Fruit fly (Drosophila melanogaster) whole organism, embryonic: ENCODE data around the gene Ctr1A.

Experiments used
- Atf-2 ChIP-seq: fragments of 200-800 bp; sonication (Bioruptor generic); optimal IDR thresholded peaks from 2 replicates; lab custom pipeline; 2016; ENCODE audit warnings: missing biosample characterization, missing genetic modification characterization
- CG1024 ChIP-seq: fragments of 200-800 bp; sonication (Bioruptor generic); IDR thresholded peaks from 2 replicates; pipeline ENCODE4 v1.3.6; 2022; ENCODE audit warnings: missing biosample characterization, missing genetic modification characterization
- CG10267 ChIP-seq: fragments of 200-800 bp; sonication (Bioruptor generic); optimal IDR thresholded peaks from 2 replicates; lab custom pipeline; 2018; ENCODE audit warnings: missing biosample characterization, mild to moderate bottlenecking, missing genetic modification characterization, moderate library complexity
- CG13296 ChIP-seq: fragments of 200-800 bp; sonication (Bioruptor generic); optimal IDR thresholded peaks from 3 replicates; lab custom pipeline; 2018; ENCODE audit warnings: missing biosample characterization, mild to moderate bottlenecking, missing genetic modification characterization
- CG13624 ChIP-seq: fragments of 200-800 bp; sonication (Bioruptor generic); optimal IDR thresholded peaks from 2 replicates; lab custom pipeline; 2016; ENCODE audit warnings: missing biosample characterization, missing genetic modification characterization
- CG16813 ChIP-seq: fragments of 200-800 bp; sonication (Bioruptor generic); IDR thresholded peaks from 3 replicates; pipeline ENCODE4 v1.3.6; 2022; ENCODE audit warnings: missing biosample characterization, missing genetic modification characterization; ENCODE audit not compliant: partially characterized antibody
- CG17186 ChIP-seq: fragments of 200-800 bp; sonication (Bioruptor generic); optimal IDR thresholded peaks from 3 replicates; lab custom pipeline; 2017; ENCODE audit warnings: missing biosample characterization, missing genetic modification reagents, missing genetic modification characterization
- CG2116 ChIP-seq: fragments of 200-800 bp; sonication (Bioruptor generic); optimal IDR thresholded peaks from 3 replicates; lab custom pipeline; 2018; ENCODE audit warnings: missing biosample characterization, mild to moderate bottlenecking, missing genetic modification characterization
- CG2120 ChIP-seq: fragments of 200-800 bp; sonication (Bioruptor generic); optimal IDR thresholded peaks from 3 replicates; lab custom pipeline; 2016; ENCODE audit warnings: missing biosample characterization, missing genetic modification characterization
- CG2712 ChIP-seq: fragments of 200-800 bp; optimal IDR thresholded peaks from 3 replicates; lab custom pipeline; 2019; ENCODE audit warnings: missing biosample characterization, mild to moderate bottlenecking, missing genetic modification characterization, moderate library complexity
- CG30403 ChIP-seq: fragments of 200-800 bp; sonication (Bioruptor generic); optimal IDR thresholded peaks from 3 replicates; lab custom pipeline; 2016; ENCODE audit warnings: missing biosample characterization, missing genetic modification characterization
- CG3163 ChIP-seq: fragments of 200-800 bp; sonication (Bioruptor generic); optimal IDR thresholded peaks from 3 replicates; lab custom pipeline; 2016; ENCODE audit warnings: missing biosample characterization, missing genetic modification characterization
- CG33213 ChIP-seq: fragments of 200-800 bp; sonication (Bioruptor generic); optimal IDR thresholded peaks from 3 replicates; lab custom pipeline; 2016; ENCODE audit warnings: missing biosample characterization, missing genetic modification characterization
- CG42726 ChIP-seq: fragments of 200-800 bp; sonication (Bioruptor generic); IDR thresholded peaks from 2 replicates; pipeline ENCODE4 v1.3.6; 2022; ENCODE audit warnings: missing biosample characterization, missing genetic modification characterization; ENCODE audit not compliant: partially characterized antibody
- CG4424 ChIP-seq: fragments of 200-800 bp; sonication (Bioruptor generic); optimal IDR thresholded peaks from 3 replicates; lab custom pipeline; 2016; ENCODE audit warnings: missing biosample characterization, missing genetic modification characterization
- CG5180 ChIP-seq: fragments of 200-800 bp; sonication (Bioruptor generic); optimal IDR thresholded peaks from 3 replicates; lab custom pipeline; 2017; ENCODE audit warnings: missing biosample characterization, missing genetic modification characterization, mild to moderate bottlenecking, moderate library complexity, missing genetic modification reagents
- CG6689 ChIP-seq: fragments of 200-800 bp; sonication (Bioruptor generic); IDR thresholded peaks from 2 replicates; pipeline ENCODE4 v1.3.6; 2022; ENCODE audit warnings: missing biosample characterization, missing genetic modification characterization
- CG7372 ChIP-seq: fragments of 200-800 bp; sonication (Bioruptor generic); IDR thresholded peaks from 2 replicates; pipeline ENCODE4 v1.3.6; 2022; ENCODE audit warnings: missing biosample characterization, missing genetic modification characterization
- CG7928 ChIP-seq: fragments of 200-800 bp; sonication (Bioruptor generic); optimal IDR thresholded peaks from 2 replicates; lab custom pipeline; 2017; ENCODE audit warnings: missing biosample characterization, mild to moderate bottlenecking, missing genetic modification characterization
- CG7963 ChIP-seq: fragments of 200-800 bp; sonication (Bioruptor generic); IDR thresholded peaks from 3 replicates; pipeline ENCODE4 v1.3.6; 2022; ENCODE audit warnings: missing biosample characterization, missing genetic modification characterization; ENCODE audit not compliant: partially characterized antibody
- CG8478 ChIP-seq: fragments of >200 bp; optimal IDR thresholded peaks from 2 replicates; lab custom pipeline; 2018
- CG9437 ChIP-seq: fragments of 200-800 bp; sonication (Bioruptor generic); optimal IDR thresholded peaks from 2 replicates; lab custom pipeline; 2018; ENCODE audit warnings: missing biosample characterization, mild to moderate bottlenecking, missing genetic modification characterization
- CG9609 ChIP-seq: fragments of 200-800 bp; sonication (Bioruptor generic); optimal IDR thresholded peaks from 3 replicates; lab custom pipeline; 2016; ENCODE audit warnings: missing biosample characterization, missing genetic modification characterization
- CoRest ChIP-seq: fragments of 200-800 bp; sonication (Bioruptor generic); optimal IDR thresholded peaks from 3 replicates; lab custom pipeline; 2018; ENCODE audit warnings: missing biosample characterization, mild to moderate bottlenecking, missing genetic modification characterization, moderate library complexity
- Doc3 ChIP-seq: fragments of 200-800 bp; sonication (Bioruptor generic); IDR thresholded peaks from 3 replicates; pipeline ENCODE4 v1.3.6; 2022; ENCODE audit warnings: missing biosample characterization, missing genetic modification characterization; ENCODE audit not compliant: partially characterized antibody
- Dp ChIP-seq: fragments of 200-800 bp; sonication (Bioruptor generic); optimal IDR thresholded peaks from 2 replicates; lab custom pipeline; 2018; ENCODE audit warnings: missing biosample characterization, mild to moderate bottlenecking, missing genetic modification characterization, moderate library complexity
- Ets97D ChIP-seq: fragments of 200-800 bp; sonication (Bioruptor generic); optimal IDR thresholded peaks from 3 replicates; lab custom pipeline; 2016; ENCODE audit warnings: missing biosample characterization, missing genetic modification characterization
- Mad ChIP-seq: fragments of 200-800 bp; sonication (Bioruptor generic); optimal IDR thresholded peaks from 2 replicates; lab custom pipeline; 2016; ENCODE audit warnings: missing biosample characterization, missing genetic modification characterization
- Oaz ChIP-seq: fragments of 200-800 bp; sonication (Bioruptor generic); IDR thresholded peaks from 2 replicates; pipeline ENCODE4 v1.3.6; 2022; ENCODE audit warnings: missing biosample characterization, missing genetic modification characterization
- PHDP ChIP-seq: fragments of 200-800 bp; sonication (Bioruptor generic); optimal IDR thresholded peaks from 3 replicates; lab custom pipeline; 2018; ENCODE audit warnings: missing biosample characterization, mild to moderate bottlenecking, missing genetic modification characterization, moderate library complexity
- Rfx ChIP-seq: fragments of 200-800 bp; sonication (Bioruptor generic); IDR thresholded peaks from 2 replicates; pipeline ENCODE4 v1.3.6; 2022; ENCODE audit warnings: missing biosample characterization, missing genetic modification characterization
- Scr ChIP-seq: fragments of 200-800 bp; sonication (Bioruptor generic); IDR thresholded peaks from 2 replicates; pipeline ENCODE4 v1.3.6; 2022; ENCODE audit warnings: missing biosample characterization, missing genetic modification characterization; ENCODE audit not compliant: partially characterized antibody
- Sry-δ ChIP-seq: fragments of 200-800 bp; sonication (Bioruptor generic); optimal IDR thresholded peaks from 2 replicates; lab custom pipeline; 2016; ENCODE audit warnings: missing biosample characterization, missing genetic modification characterization
- chinmo ChIP-seq: fragments of 200-800 bp; sonication (Bioruptor generic); IDR thresholded peaks from 4 replicates; pipeline ENCODE4 v1.3.6; 2022; ENCODE audit warnings: missing biosample characterization, missing genetic modification characterization; ENCODE audit not compliant: partially characterized antibody
- crp ChIP-seq, 2 experiments: fragments of 200-800 bp; sonication (Bioruptor generic); optimal IDR thresholded peaks; 2 replicates in 1 of 2; 3 replicates in 1 of 2; lab custom pipeline; 2017; ENCODE audit warnings: missing biosample characterization in 2 of 2, missing genetic modification characterization in 2 of 2, mild to moderate bottlenecking in 1 of 2, moderate library complexity in 1 of 2
- dmrt11E ChIP-seq: fragments of 200-800 bp; sonication (Bioruptor generic); optimal IDR thresholded peaks from 3 replicates; lab custom pipeline; 2018; ENCODE audit warnings: missing biosample characterization, mild to moderate bottlenecking, missing genetic modification characterization, moderate library complexity
- ems ChIP-seq: fragments of 200-800 bp; sonication (Bioruptor generic); optimal IDR thresholded peaks from 3 replicates; lab custom pipeline; 2016; ENCODE audit warnings: missing biosample characterization, missing genetic modification characterization
- grau ChIP-seq: fragments of 200-800 bp; optimal IDR thresholded peaks from 3 replicates; lab custom pipeline; 2019; ENCODE audit warnings: missing biosample characterization, mild to moderate bottlenecking, missing genetic modification characterization, moderate library complexity
- ind ChIP-seq: fragments of 200-800 bp; sonication (Bioruptor generic); optimal IDR thresholded peaks from 3 replicates; lab custom pipeline; 2016; ENCODE audit warnings: missing biosample characterization, missing genetic modification characterization
- mam ChIP-seq: fragments of 200-800 bp; sonication (Bioruptor generic); optimal IDR thresholded peaks from 3 replicates; lab custom pipeline; 2016; ENCODE audit warnings: missing biosample characterization, missing genetic modification characterization
- mld ChIP-seq: fragments of 200-800 bp; sonication (Bioruptor generic); IDR thresholded peaks from 3 replicates; pipeline ENCODE4 v1.3.6; 2022; ENCODE audit warnings: missing biosample characterization, missing genetic modification characterization; ENCODE audit not compliant: partially characterized antibody
- prd ChIP-seq, 3 experiments: fragments of >200 bp in 2 of 3; fragments of 200-800 bp in 1 of 3; sonication (Bioruptor generic) in 1 of 3; optimal IDR thresholded peaks in 2 of 3; IDR thresholded peaks in 1 of 3; 2 replicates in 2 of 3; 3 replicates in 1 of 3; pipeline versions ENCODE4 v1.3.6 to Lab custom; 2017 to 2022; ENCODE audit warnings: missing biosample characterization in 1 of 3, missing genetic modification characterization in 1 of 3
- seq ChIP-seq: fragments of 200-800 bp; sonication (Bioruptor generic); IDR thresholded peaks from 2 replicates; pipeline ENCODE4 v1.3.6; 2022; ENCODE audit warnings: missing biosample characterization, missing genetic modification characterization
- sna ChIP-seq: fragments of 200-800 bp; sonication (Bioruptor generic); IDR thresholded peaks from 2 replicates; pipeline ENCODE4 v1.3.6; 2022; ENCODE audit warnings: missing biosample characterization, missing genetic modification characterization; ENCODE audit not compliant: partially characterized antibody
- tin ChIP-seq: fragments of 200-800 bp; sonication (Bioruptor generic); optimal IDR thresholded peaks from 3 replicates; lab custom pipeline; 2016; ENCODE audit warnings: missing biosample characterization, missing genetic modification characterization
- vnd ChIP-seq: fragments of 200-800 bp; sonication (Bioruptor generic); IDR thresholded peaks from 3 replicates; pipeline ENCODE4 v1.3.6; 2022; ENCODE audit warnings: missing biosample characterization, missing genetic modification characterization; ENCODE audit not compliant: partially characterized antibody

Gene Ctr1A

DNA sequence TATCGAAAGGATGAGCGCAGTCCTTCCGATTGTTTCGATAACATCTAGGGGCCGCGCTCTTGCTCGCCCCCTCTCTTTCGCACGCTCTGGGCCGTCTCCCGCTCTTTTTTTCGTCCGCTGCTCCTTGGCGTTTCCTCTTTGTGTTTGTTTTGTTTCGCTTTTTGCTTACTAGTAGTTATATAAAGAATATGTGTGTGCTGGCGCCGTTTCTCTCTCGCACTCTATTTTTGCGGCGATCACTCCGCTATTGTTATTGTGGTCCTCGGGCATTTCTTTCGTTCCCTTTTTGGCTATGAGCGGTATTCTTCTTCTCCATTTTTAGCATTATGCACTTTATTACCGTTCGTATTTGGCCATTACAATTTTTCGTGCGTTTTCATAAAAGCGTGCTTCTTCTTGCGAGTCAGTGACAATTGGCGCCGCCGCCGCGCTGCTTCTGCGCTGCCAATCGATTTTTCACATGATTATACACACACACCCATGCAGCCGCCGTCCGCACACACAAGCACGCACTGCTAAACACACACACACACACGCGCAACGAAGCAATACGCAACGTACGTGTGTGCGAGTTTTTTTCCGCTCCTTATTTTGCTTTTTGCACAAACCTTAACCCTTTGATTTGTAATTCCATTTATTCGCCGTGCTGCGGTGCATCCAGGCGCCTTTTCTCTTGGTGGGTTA, 32.8 kb downstream of the Ctr1A start (continued):
- no peak for TF ChIP-seq Rfx
- TF ChIP-seq CG13624 (GFP tag; lab: Kevin White, UChicago), result peak; percentile 5
- TF ChIP-seq CG8478 (lab: Kevin White, UChicago), result peak; percentile 84
- TF ChIP-seq CG30403 (GFP tag; lab: Kevin White, UChicago), result no peak

DNA sequence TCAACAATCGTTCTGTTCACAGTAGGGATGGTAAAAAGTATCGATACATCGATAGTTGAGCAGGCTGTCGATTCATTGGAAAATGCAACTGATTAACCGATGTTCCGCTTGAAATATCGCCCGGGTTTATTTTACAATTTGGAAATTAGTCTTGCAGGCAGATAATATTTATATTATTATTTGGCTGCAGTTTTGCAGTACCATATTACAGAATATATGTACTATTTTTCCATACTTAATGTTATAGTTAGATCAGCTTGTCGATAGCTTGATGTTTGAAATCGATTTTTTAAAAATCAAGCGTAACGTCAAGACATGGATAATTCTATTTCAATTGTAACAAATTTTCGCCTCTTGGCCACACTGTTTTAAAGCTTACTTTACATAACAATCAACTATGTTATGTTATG, 33.5 kb downstream of the Ctr1A start, which contains the start of gene CG14442:
CG14442 (minus strand) TSS at position 29 of the 410 bp plus-strand sequence.
- TF ChIP-seq Oaz (no peak), Sry-δ (GFP tag; lab: Kevin White, UChicago) (peak; percentile 88), prd (optimal IDR thresholded peaks at IDR 0.05; lab: Kevin White, UChicago) (no peak), prd (GFP tag; IDR thresholded peaks at IDR 0.05; lab: Robert Waterston, UW) (peak; percentile 47; the same call in 1 of the 3 replicates), Doc3 (GFP tag; lab: Robert Waterston, UW) (peak; percentile 93), CG2712 (tag; lab: Kevin White, UChicago) (peak; percentile 54), CG7928 (no peak), seq (peak; percentile 20; the same call in 1 of the 2 replicates), mld (peak; percentile 82; the same call in 2 of the 3 replicates), CG9437 (GFP tag; lab: Kevin White, UChicago) (peak; percentile 55), CG4424 (GFP tag; lab: Kevin White, UChicago) (peak; percentile 30), CG7372 (GFP tag; lab: Robert Waterston, UW) (no peak), mam (GFP tag; lab: Kevin White, UChicago) (peak; percentile 11), CG42726 (peak; percentile 86), CG33213 (no peak), CG3163 (no peak), sna (GFP tag; lab: Robert Waterston, UW) (peak; percentile 94), PHDP (tag; lab: Kevin White, UChicago) (peak; percentile 20), Ets97D (GFP tag; lab: Kevin White, UChicago) (peak; percentile 68), Scr (GFP tag; lab: Robert Waterston, UW) (peak; percentile 92), Atf-2 (peak; percentile 12), Mad (GFP tag; lab: Kevin White, UChicago) (peak; percentile 26), tin (GFP tag; lab: Kevin White, UChicago) (peak; percentile 22), CG13296 (GFP tag; lab: Kevin White, UChicago) (peak; percentile 29), grau (peak; percentile 55), CG7963 (GFP tag; lab: Robert Waterston, UW) (peak; percentile 87), ind (GFP tag; lab: Kevin White, UChicago) (peak; percentile 21), CoRest (tag; lab: Kevin White, UChicago) (peak; percentile 56), CG6689 (GFP tag; lab: Robert Waterston, UW) (peak; percentile 46; the same call in 1 of the 2 replicates), CG9609 (peak; percentile 14), chinmo (GFP tag; lab: Robert Waterston, UW) (peak; percentile 83), CG10267 (tag; lab: Kevin White, UChicago) (peak; percentile 33), CG16813 (peak; percentile 93), Dp (GFP tag; lab: Kevin White, UChicago) (peak; percentile 65), vnd (peak; percentile 95), CG17186 (peak; percentile 16), dmrt11E (tag; lab: Kevin White, UChicago) (peak; percentile 7), CG2116 (GFP tag; lab: Kevin White, UChicago) (peak; percentile 97), ems (GFP tag; lab: Kevin White, UChicago) (no peak), CG5180 (GFP tag; lab: Kevin White, UChicago) (peak; percentile 6), crp (GFP tag; optimal IDR thresholded peaks at IDR 0.05; lab: Kevin White, UChicago) (peak in 1 of 2 experiments; percentile 21), CG1024 (no peak), CG2120 (GFP tag; lab: Kevin White, UChicago) (peak; percentile 60)
